Worm (Caenorhabditis elegans): ENCODE data around the gene str-140.

The str-140 gene

DNA sequence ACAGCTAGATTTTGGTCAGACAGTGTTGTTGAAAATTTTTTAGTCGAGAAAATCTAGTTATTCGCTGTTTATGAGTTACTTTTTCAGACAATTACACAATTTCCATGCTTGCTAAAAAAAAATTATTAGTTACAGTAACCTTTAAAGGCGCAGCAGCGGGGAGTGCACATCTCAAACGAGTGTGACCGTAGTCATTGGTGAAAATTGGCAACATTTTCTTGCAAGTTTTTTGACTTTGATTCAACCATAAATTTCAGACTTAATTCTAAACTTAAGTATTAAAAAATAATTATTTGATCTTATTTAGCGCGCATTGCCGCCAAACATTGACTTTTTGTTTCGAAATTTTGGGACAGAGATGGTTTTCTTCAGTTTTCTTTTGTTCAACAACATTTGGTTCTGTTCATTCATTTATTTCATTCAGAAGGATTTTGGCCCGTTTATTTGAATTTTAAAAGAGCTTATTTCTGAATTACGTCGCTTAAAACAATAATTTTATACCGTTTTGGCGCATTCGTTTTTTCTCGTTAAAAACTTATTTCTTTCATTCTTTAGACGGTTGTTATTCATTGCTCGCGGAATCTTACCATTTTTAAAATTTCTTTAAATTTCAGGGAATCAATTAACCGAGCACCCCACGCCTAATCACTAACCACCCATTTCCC lies 38.7 kb downstream of the str-140 start, which contains the start of gene oma-2:
Gene oma-2 (plus strand): TSS at position 615 of the 665 bp plus-strand sequence.
- TF ChIP-seq ZK546.5 (tag; optimal IDR thresholded peaks at IDR 0.05) (no peak), nhr-25 (tag; optimal IDR thresholded peaks at IDR 0.05) (no peak), gmeb-1 (tag; optimal IDR thresholded peaks at IDR 0.05) (no peak), lin-39 (tag; optimal IDR thresholded peaks at IDR 0.05) (no peak), fos-1 (tag; optimal IDR thresholded peaks at IDR 0.05) (no peak), nhr-11 (tag; optimal IDR thresholded peaks at IDR 0.05) (no peak), sem-4 (tag; optimal IDR thresholded peaks at IDR 0.05) (no peak), elt-3 (tag; optimal IDR thresholded peaks at IDR 0.05) (no peak), ztf-11 (tag; optimal IDR thresholded peaks at IDR 0.05) (no peak), nhr-23 (tag; optimal IDR thresholded peaks at IDR 0.05) (no peak), R02D3.7 (tag; optimal IDR thresholded peaks at IDR 0.05) (no peak), aly-2 (tag; optimal IDR thresholded peaks at IDR 0.05) (no peak), lin-11 (tag; optimal IDR thresholded peaks at IDR 0.05) (no peak), ztf-1 (GFP tag; conservative IDR thresholded peaks at IDR 0.05) (no peak), snpc-4 (tag; optimal IDR thresholded peaks at IDR 0.05) (no peak), nhr-12 (tag; optimal IDR thresholded peaks at IDR 0.05) (no peak)

DNA sequence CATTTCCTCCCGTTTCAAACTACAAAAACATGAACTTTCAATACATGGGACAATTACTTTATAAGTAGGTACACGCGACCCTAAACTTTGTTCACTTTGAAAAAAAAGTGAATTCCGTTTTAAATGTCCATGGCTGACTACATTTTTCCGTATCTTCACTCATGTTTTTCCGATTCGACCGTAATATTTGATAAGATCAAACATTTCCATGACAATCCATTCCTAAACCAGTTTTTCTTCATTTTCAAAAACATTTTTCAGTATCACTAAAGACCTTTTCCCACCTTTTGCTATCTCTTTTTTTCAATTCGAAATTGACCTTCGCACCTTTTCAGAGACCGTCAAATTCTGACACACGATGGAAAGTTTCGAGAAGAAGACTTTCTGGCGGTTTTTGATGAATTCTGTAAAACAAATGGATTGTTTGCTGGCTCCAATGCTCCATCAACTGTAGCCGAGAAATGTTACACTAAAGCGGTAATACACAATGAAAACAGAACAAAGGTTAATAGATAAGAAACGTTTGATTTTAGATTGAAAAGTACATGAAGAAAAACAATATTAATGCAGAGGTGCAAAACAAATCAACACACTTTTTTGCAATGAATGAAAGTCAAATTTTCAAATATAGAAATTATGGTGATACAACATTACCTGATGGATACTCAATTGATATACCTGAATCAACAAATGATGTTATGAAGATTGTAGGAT lies 40.1 kb downstream of the str-140 start:
- TF ChIP-seq mbf-1 (tag; optimal IDR thresholded peaks at IDR 0.05) (no peak), lin-13 (GFP tag; optimal IDR thresholded peaks at IDR 0.05) (no peak), ceh-82 (tag; optimal IDR thresholded peaks at IDR 0.05) (no peak), unc-55 (GFP tag; optimal IDR thresholded peaks at IDR 0.05) (no peak), egl-27 (tag; optimal IDR thresholded peaks at IDR 0.05) (no peak), sma-9 (GFP tag; optimal IDR thresholded peaks at IDR 0.05) (peak; percentile 70), sma-9 (tag; optimal IDR thresholded peaks at IDR 0.05) (no peak), C34F6.9 (tag; optimal IDR thresholded peaks at IDR 0.05) (no peak), blmp-1 (tag; optimal IDR thresholded peaks at IDR 0.05; ENCODE audit: insufficient read depth) (peak; percentile 42), ceh-16 (tag; optimal IDR thresholded peaks at IDR 0.05) (no peak), sma-3 (GFP tag; optimal IDR thresholded peaks at IDR 0.05) (peak; percentile 18), nhr-25 (tag; optimal IDR thresholded peaks at IDR 0.05) (peak; percentile 56)

DNA sequence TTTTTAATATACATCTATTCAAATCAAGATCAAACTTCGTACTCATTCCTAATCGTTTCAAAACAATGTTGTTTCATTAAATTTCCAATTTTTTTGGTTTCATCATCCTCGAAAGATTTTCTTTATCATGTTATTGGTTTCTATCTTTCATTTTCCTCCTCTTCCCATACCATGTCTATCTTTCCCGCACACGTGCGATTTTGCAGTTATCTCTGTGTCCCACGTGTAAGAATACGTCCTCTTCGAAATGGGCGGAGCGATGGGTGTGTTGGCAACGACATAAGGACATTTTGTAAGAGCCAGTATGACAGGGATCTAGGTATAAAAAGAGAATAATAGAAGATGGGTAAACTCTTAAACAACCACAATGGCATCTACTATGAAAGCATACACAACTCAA lies 41.4 kb downstream of the str-140 start, which contains the start of gene F43H9.4:
Gene F43H9.4 (plus strand): TSS at position 366 of the 400 bp plus-strand sequence.
- TF ChIP-seq sma-3 (GFP tag; optimal IDR thresholded peaks at IDR 0.05) (peak; percentile 66), sma-9 (GFP tag; optimal IDR thresholded peaks at IDR 0.05) (peak; percentile 92), sma-9 (tag; optimal IDR thresholded peaks at IDR 0.05) (no peak), R02D3.7 (tag; optimal IDR thresholded peaks at IDR 0.05) (no peak), nhr-129 (tag; optimal IDR thresholded peaks at IDR 0.05) (peak; percentile 42), mdl-1 (tag; optimal IDR thresholded peaks at IDR 0.05) (peak; percentile 77 to 79), ZK546.5 (tag; optimal IDR thresholded peaks at IDR 0.05) (no peak), mbf-1 (tag; optimal IDR thresholded peaks at IDR 0.05) (no peak), ztf-11 (tag; optimal IDR thresholded peaks at IDR 0.05) (no peak), egl-27 (tag; optimal IDR thresholded peaks at IDR 0.05) (no peak), sem-4 (tag; optimal IDR thresholded peaks at IDR 0.05) (no peak), nhr-10 (tag; optimal IDR thresholded peaks at IDR 0.05) (no peak), lin-39 (tag; optimal IDR thresholded peaks at IDR 0.05) (no peak), nhr-23 (tag; optimal IDR thresholded peaks at IDR 0.05) (no peak), blmp-1 (tag; optimal IDR thresholded peaks at IDR 0.05; ENCODE audit: insufficient read depth) (peak; percentile 2), lsy-2 (tag; optimal IDR thresholded peaks at IDR 0.05) (no peak), nhr-25 (tag; optimal IDR thresholded peaks at IDR 0.05) (peak; percentile 82), fos-1 (tag; optimal IDR thresholded peaks at IDR 0.05) (peak; percentile 11), nhr-21 (tag; optimal IDR thresholded peaks at IDR 0.05) (peak; percentile 42), ceh-82 (tag; optimal IDR thresholded peaks at IDR 0.05) (no peak), unc-55 (GFP tag; optimal IDR thresholded peaks at IDR 0.05) (no peak), zag-1 (tag; optimal IDR thresholded peaks at IDR 0.05) (no peak), unc-39 (tag; optimal IDR thresholded peaks at IDR 0.05) (no peak), crh-2 (tag; optimal IDR thresholded peaks at IDR 0.05) (peak; percentile 48)

Measured in whole organism, L2 larva.